Fruit fly (Drosophila melanogaster): ENCODE data around the gene CG7271.

DNA sequence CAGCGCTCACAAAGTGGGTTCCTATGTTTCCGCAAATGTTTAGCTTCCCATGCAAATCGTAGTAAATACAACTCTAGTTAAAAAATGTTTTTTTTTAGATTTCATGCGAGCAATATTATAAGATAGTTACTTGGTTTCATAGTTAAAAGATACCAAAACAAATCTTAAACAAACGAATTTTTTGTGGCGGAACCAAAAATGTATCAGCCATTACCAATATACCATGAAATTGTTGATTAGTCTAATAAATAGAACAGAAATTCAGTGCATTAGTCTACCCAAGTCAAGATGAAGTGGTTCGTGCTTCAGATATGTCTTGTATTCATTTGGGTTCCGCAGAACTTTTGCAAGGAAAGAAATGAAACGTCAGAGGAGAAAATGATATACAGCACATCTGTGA is 23.0 kb downstream of the CG7271 start, which contains the start of gene CG32199:
- no peak for TF ChIP-seq CG5204 (GFP tag; optimal IDR thresholded peaks at IDR 0.05)
- TF ChIP-seq Crg-1 (GFP tag; optimal IDR thresholded peaks at IDR 0.05), result no peak
- TF ChIP-seq CG1620 (GFP tag; optimal IDR thresholded peaks at IDR 0.05), result no peak
- TF ChIP-seq pad (GFP tag; optimal IDR thresholded peaks at IDR 0.05), result no peak
- no peak for TF ChIP-seq ovo (GFP tag; optimal IDR thresholded peaks at IDR 0.05)
- TF ChIP-seq toe (GFP tag; optimal IDR thresholded peaks at IDR 0.05), result no peak
- no peak for TF ChIP-seq CG7101 (tag; optimal IDR thresholded peaks at IDR 0.05)
- no peak for TF ChIP-seq Clk (GFP tag; optimal IDR thresholded peaks at IDR 0.05)

Measured in whole organism, adult.